Worm (Caenorhabditis elegans) whole organism, young adult: ENCODE results near the gene K02E7.11.

Source experiments
- Y53F4B.3 ChIP-seq: fragments of 200-800 bp; sonication (Bioruptor generic); IDR thresholded peaks from 2 replicates; pipeline ENCODE4 v1.3.6; 2022; ENCODE audit warnings: missing genetic modification reagents, missing genetic modification characterization, missing compliant biosample characterization
- hrde-1 ChIP-seq: sonication (generic microtip); optimal IDR thresholded peaks from 2 replicates; lab custom pipeline; 2016; ENCODE audit warnings: missing genetic modification characterization, mild to moderate bottlenecking, missing compliant biosample characterization, moderate library complexity, missing genotype, missing genetic modification reagents, borderline replicate concordance
- lag-1 ChIP-seq: fragments of 200-800 bp; sonication (Bioruptor generic); IDR thresholded peaks from 2 replicates; pipeline ENCODE4 v1.3.6; 2022; ENCODE audit warnings: missing genetic modification reagents, missing genetic modification characterization, missing compliant biosample characterization
- nhr-179 ChIP-seq: sonication (generic microtip); optimal IDR thresholded peaks from 2 replicates; lab custom pipeline; 2016; ENCODE audit warnings: mild to moderate bottlenecking, missing genetic modification characterization, missing compliant biosample characterization
- pha-4 ChIP-seq: fragments of 150-350 bp; sonication (generic microtip); optimal IDR thresholded peaks from 2 replicates; lab custom pipeline; 2014; ENCODE audit warnings: missing biosample characterization, missing genetic modification reagents, missing genetic modification characterization
- sptf-2 ChIP-seq: fragments of 200-800 bp; sonication (Bioruptor generic); optimal IDR thresholded peaks from 2 replicates; lab custom pipeline; 2018; ENCODE audit warnings: mild to moderate bottlenecking, missing genetic modification characterization, missing compliant biosample characterization
- tlf-1 ChIP-seq: fragments of 200-800 bp; sonication (Bioruptor generic); optimal IDR thresholded peaks from 2 replicates; lab custom pipeline; 2018; ENCODE audit warnings: mild to moderate bottlenecking, missing genetic modification characterization, missing compliant biosample characterization
- ztf-22 ChIP-seq: fragments of 200-800 bp; sonication (Bioruptor generic); optimal IDR thresholded peaks from 2 replicates; lab custom pipeline; 2018; ENCODE audit warnings: mild to moderate bottlenecking, missing genetic modification characterization, moderate library complexity, missing compliant biosample characterization

DNA sequence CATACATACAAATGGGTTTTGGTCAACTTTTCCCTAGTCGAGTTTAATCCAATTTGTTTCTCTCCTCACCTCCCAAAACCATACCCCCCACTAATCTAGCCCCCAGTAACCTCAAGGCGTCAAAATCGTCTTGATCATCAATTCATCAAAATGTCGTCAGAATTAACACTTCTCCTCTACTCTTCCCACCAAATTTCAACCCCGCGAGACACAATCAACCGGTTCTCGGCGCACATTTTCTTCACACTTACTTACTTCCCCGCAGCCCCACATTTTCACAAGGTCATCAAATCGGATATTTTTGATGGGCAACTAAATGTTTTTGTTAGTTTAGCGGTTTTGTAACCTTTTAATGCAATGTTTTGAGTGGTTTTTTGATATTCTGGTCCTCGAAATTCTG is 15.4 kb upstream of the K02E7.11 start:
- no peak for TF ChIP-seq nhr-179 (tag; lab: Kevin White, UChicago)
- TF ChIP-seq ztf-22 (GFP tag; lab: Kevin White, UChicago), result no peak
- no peak for TF ChIP-seq lag-1
- no peak for TF ChIP-seq tlf-1 (GFP tag; lab: Kevin White, UChicago)
- no peak for TF ChIP-seq Y53F4B.3 (GFP tag; lab: Robert Waterston, UW)
- TF ChIP-seq hrde-1, result no peak
- TF ChIP-seq sptf-2 (GFP tag; lab: Kevin White, UChicago), result no peak
- TF ChIP-seq pha-4 (tag; lab: Kevin White, UChicago), result no peak
